Worm (Caenorhabditis elegans) whole organism, mixed stage, embryonic: ENCODE data around the gene srx-73.

Experiments
- bed-3 ChIP-seq: fragments of 200-800 bp; sonication (Bioruptor generic); optimal IDR thresholded peaks from 3 replicates; lab custom pipeline; 2018; ENCODE audit warnings: mild to moderate bottlenecking, missing genetic modification characterization, moderate library complexity, missing compliant biosample characterization
- blmp-1 ChIP-seq: fragments of 150-350 bp; optimal IDR thresholded peaks from 2 replicates; lab custom pipeline; 2014; ENCODE audit warnings: missing biosample characterization, missing genetic modification characterization
- ceh-43 ChIP-seq: fragments of 200-800 bp; sonication (Bioruptor generic); optimal IDR thresholded peaks from 2 replicates; lab custom pipeline; 2018; ENCODE audit warnings: mild to moderate bottlenecking, missing genetic modification characterization, moderate library complexity, missing compliant biosample characterization
- drap-1 ChIP-seq: fragments of 200-800 bp; sonication (Bioruptor generic); optimal IDR thresholded peaks from 3 replicates; lab custom pipeline; 2018; ENCODE audit warnings: mild to moderate bottlenecking, missing genetic modification characterization, missing compliant biosample characterization
- lin-13 ChIP-seq: fragments of 150-350 bp; optimal IDR thresholded peaks from 2 replicates; lab custom pipeline; 2014; ENCODE audit warnings: missing biosample characterization, missing genetic modification characterization
- lsy-2 ChIP-seq: fragments of 150-350 bp; optimal IDR thresholded peaks from 2 replicates; lab custom pipeline; 2014; ENCODE audit warnings: missing biosample characterization, missing genetic modification characterization
- nhr-12 ChIP-seq: fragments of 150-350 bp; optimal IDR thresholded peaks from 2 replicates; lab custom pipeline; 2014; ENCODE audit warnings: missing biosample characterization, missing genetic modification characterization
- nhr-237 ChIP-seq: fragments of 150-350 bp; optimal IDR thresholded peaks from 2 replicates; lab custom pipeline; 2014; ENCODE audit warnings: missing biosample characterization, missing genetic modification characterization
- nhr-76 ChIP-seq: sonication (generic microtip); optimal IDR thresholded peaks from 2 replicates; lab custom pipeline; 2017; ENCODE audit warnings: missing biosample characterization, missing genetic modification characterization
- pha-4 ChIP-seq: fragments of 150-350 bp; optimal IDR thresholded peaks from 2 replicates; lab custom pipeline; 2018; ENCODE audit warnings: missing biosample characterization, missing genetic modification reagents, missing genetic modification characterization
- snpc-4 ChIP-seq: fragments of 150-350 bp; optimal IDR thresholded peaks from 2 replicates; lab custom pipeline; 2014; ENCODE audit warnings: missing biosample characterization, missing genetic modification characterization
- sptf-1 ChIP-seq: sonication (generic microtip); optimal IDR thresholded peaks from 2 replicates; lab custom pipeline; 2017; ENCODE audit warnings: mild to moderate bottlenecking, missing genetic modification characterization, moderate library complexity, missing compliant biosample characterization
- unc-39 ChIP-seq: fragments of 150-350 bp; optimal IDR thresholded peaks from 2 replicates; lab custom pipeline; 2014; ENCODE audit warnings: missing biosample characterization, missing genetic modification characterization

ce11 chrV:4693282-4693588 is 27.7 kb upstream of the srx-73 start:
- no peak for TF ChIP-seq nhr-12 (tag; lab: Kevin White, UChicago)
- TF ChIP-seq snpc-4 (tag; lab: Kevin White, UChicago), result no peak
- TF ChIP-seq pha-4, result no peak
- no peak for TF ChIP-seq drap-1
- TF ChIP-seq bed-3, result no peak
- TF ChIP-seq nhr-237 (tag; lab: Kevin White, UChicago), result no peak
- TF ChIP-seq lsy-2 (tag; lab: Kevin White, UChicago), result no peak
- no peak for TF ChIP-seq sptf-1
- no peak for TF ChIP-seq unc-39 (tag; lab: Kevin White, UChicago)
- TF ChIP-seq blmp-1 (tag; lab: Kevin White, UChicago), result no peak
- TF ChIP-seq nhr-76 (tag; lab: Kevin White, UChicago), result no peak
- TF ChIP-seq lin-13, result no peak
- no peak for TF ChIP-seq ceh-43 (GFP tag; lab: Kevin White, UChicago)
